Fruit fly (Drosophila melanogaster) whole organism, embryonic: ENCODE data around the gene CG34026.

Experiments
- CG10267 ChIP-seq: fragments of 200-800 bp; sonication (Bioruptor generic); optimal IDR thresholded peaks from 2 replicates; lab custom pipeline; 2018; ENCODE audit warnings: missing biosample characterization, mild to moderate bottlenecking, missing genetic modification characterization, moderate library complexity
- Dfd ChIP-seq, 2 experiments: fragments of >200 bp; optimal IDR thresholded peaks; 2 replicates each; lab custom pipeline; 2017; ENCODE audit warnings: missing biosample characterization in 2 of 2, missing genetic modification characterization in 2 of 2
- Hr3 ChIP-seq: fragments of 200-800 bp; sonication (Bioruptor generic); optimal IDR thresholded peaks from 3 replicates; lab custom pipeline; 2016; ENCODE audit warnings: missing biosample characterization, missing genetic modification characterization
- ase ChIP-seq: fragments of 200-800 bp; sonication (Bioruptor generic); IDR thresholded peaks from 3 replicates; pipeline ENCODE4 v1.3.6; 2022; ENCODE audit warnings: missing biosample characterization, missing genetic modification characterization
- fru ChIP-seq: fragments of >200 bp; optimal IDR thresholded peaks from 2 replicates; lab custom pipeline; 2017
- mam ChIP-seq: fragments of 200-800 bp; sonication (Bioruptor generic); optimal IDR thresholded peaks from 3 replicates; lab custom pipeline; 2016; ENCODE audit warnings: missing biosample characterization, missing genetic modification characterization
- p53 ChIP-seq: fragments of 200-800 bp; sonication (Bioruptor generic); optimal IDR thresholded peaks from 2 replicates; lab custom pipeline; 2016; ENCODE audit warnings: missing biosample characterization, missing genetic modification characterization

DNA sequence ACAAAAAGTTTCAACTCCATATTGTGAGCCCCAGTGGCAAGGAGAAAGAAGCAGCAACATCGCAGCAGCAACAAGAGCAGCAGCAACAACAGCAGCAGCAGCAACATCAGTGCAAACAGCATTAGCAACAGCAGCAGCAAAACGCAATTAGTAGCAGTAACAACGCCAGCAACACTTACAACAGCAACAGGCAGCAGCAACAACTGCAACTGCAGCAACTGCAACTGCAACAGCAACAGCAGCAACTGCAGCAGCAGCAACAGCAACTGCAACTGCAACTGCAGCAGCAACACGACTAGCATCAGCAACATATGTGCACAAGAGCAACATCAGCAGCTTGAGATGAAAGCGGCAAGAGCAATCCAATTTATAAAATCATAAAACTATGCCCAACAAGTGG lies 48.4 kb upstream of the CG34026 start:
- TF ChIP-seq fru (lab: Kevin White, UChicago) (no peak), CG10267 (tag; lab: Kevin White, UChicago) (no peak), Dfd (GFP tag; optimal IDR thresholded peaks at IDR 0.05; lab: Kevin White, UChicago) (peak in 1 of 2 experiments; percentile 67), mam (GFP tag; lab: Kevin White, UChicago) (no peak), Hr3 (GFP tag; lab: Kevin White, UChicago) (no peak), p53 (GFP tag; lab: Kevin White, UChicago) (no peak), ase (GFP tag; lab: Robert Waterston, UW) (no peak)
